Worm (Caenorhabditis elegans): ENCODE data around the gene set-19.
A peak's percentile ranks its signal among the peaks of the same experiment; 100 is the strongest.

set-19 gene

DNA sequence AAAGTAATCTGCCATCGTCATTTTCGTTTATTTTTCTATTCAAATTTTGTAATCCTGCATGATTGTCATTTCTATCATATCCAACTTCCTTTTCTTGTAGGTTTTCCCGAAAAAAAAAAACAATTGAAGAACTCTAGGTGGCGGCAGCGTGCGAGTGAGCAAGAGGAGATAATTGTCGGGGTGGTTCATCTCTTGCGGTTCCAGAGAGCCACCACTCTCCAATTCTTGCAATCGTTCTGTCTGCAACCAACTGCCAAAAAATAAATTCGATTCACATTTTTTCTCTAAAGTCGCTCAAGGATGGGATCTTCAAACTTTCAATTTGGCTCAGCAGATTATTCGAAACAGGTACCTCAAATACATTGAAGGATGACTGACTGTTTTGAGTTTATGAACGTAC, 12.1 kb upstream of the set-19 start, which contains the start of gene W01C8.1:
Gene W01C8.1, plus strand, starts transcription at position 301 of the 400 bp plus-strand sequence.
- TF ChIP-seq med-1 (GFP tag; optimal IDR thresholded peaks at IDR 0.05; ENCODE audit: insufficient read depth): no peak
- no peak for TF ChIP-seq flt-1 (GFP tag; IDR thresholded peaks at IDR 0.05)
- no peak for TF ChIP-seq tab-1 (GFP tag; IDR thresholded peaks at IDR 0.05)
- no peak for TF ChIP-seq ref-1 (GFP tag; conservative IDR thresholded peaks at IDR 0.05)
- no peak for TF ChIP-seq ztf-29 (GFP tag; IDR thresholded peaks at IDR 0.05)

DNA sequence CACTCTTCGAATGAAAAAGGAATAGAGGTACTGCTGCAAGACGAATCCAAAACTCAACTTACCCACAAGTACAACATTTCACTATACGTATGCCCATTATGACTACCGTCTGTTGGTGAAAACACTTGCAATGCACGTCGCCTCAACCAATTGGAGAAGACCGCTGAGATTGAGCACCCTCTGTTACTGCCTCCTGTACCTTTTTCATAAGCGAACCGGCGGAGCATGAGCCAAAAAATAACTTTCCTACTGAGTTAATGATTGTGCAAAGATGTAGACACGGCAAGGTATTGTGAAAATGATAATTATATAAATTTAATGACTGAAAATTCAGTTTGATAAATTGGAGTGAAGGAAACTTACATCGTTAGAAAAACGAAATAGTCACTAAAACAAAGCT, 9.1 kb upstream of the set-19 start:
- TF ChIP-seq flt-1 (GFP tag; IDR thresholded peaks at IDR 0.05) (no peak), ref-1 (GFP tag; conservative IDR thresholded peaks at IDR 0.05) (no peak), med-1 (GFP tag; optimal IDR thresholded peaks at IDR 0.05; ENCODE audit: insufficient read depth) (no peak), ztf-23 (GFP tag; IDR thresholded peaks at IDR 0.05) (no peak), ztf-29 (GFP tag; IDR thresholded peaks at IDR 0.05) (no peak), klf-2 (GFP tag; conservative IDR thresholded peaks at IDR 0.05) (no peak), tab-1 (GFP tag; IDR thresholded peaks at IDR 0.05) (no peak), cog-1 (tag; optimal IDR thresholded peaks at IDR 0.05) (no peak), T22C8.4 (GFP tag; IDR thresholded peaks at IDR 0.05) (no peak)

DNA sequence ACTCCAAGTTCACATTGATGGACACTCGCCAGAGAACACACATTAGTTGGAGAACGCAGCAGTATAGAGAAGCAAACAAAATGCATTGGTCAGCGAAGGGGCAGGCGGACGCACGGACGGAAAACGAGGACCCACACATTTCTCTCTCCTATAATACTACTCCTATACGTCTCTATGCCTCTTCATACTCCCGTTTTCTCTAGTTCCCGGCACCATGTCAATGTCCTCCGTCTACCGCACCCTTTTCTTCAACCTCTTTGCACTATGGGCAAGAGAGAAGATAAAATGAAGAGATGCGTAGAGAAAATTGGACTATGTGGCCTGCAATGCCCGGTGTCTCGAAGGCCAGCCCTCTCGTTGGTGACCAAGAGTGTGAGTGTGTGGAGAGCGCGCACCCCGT, 6.0 kb upstream of the set-19 start, which contains the start of gene set-20:
Gene set-20, minus strand, starts transcription at position 94 of the 400 bp plus-strand sequence.
- peak; percentile 87 for TF ChIP-seq cog-1 (tag; optimal IDR thresholded peaks at IDR 0.05)
- TF ChIP-seq T22C8.4 (GFP tag; IDR thresholded peaks at IDR 0.05): no peak
- TF ChIP-seq ref-1 (GFP tag; conservative IDR thresholded peaks at IDR 0.05): no peak
- peak; percentile 69 for TF ChIP-seq flt-1 (GFP tag; IDR thresholded peaks at IDR 0.05)
- no peak for TF ChIP-seq klf-2 (GFP tag; conservative IDR thresholded peaks at IDR 0.05)
- no peak for TF ChIP-seq ztf-29 (GFP tag; IDR thresholded peaks at IDR 0.05)
- no peak for TF ChIP-seq ztf-23 (GFP tag; IDR thresholded peaks at IDR 0.05)
- TF ChIP-seq tab-1 (GFP tag; IDR thresholded peaks at IDR 0.05): no peak

ce11 chrX:5672615-5673014, 7.4 kb downstream of the set-19 start:
- no peak for TF ChIP-seq ztf-23 (GFP tag; IDR thresholded peaks at IDR 0.05)
- TF ChIP-seq ref-1 (GFP tag; conservative IDR thresholded peaks at IDR 0.05): no peak
- no peak for TF ChIP-seq cog-1 (tag; optimal IDR thresholded peaks at IDR 0.05)
- TF ChIP-seq flt-1 (GFP tag; IDR thresholded peaks at IDR 0.05): no peak
- no peak for TF ChIP-seq ztf-29 (GFP tag; IDR thresholded peaks at IDR 0.05)
- no peak for TF ChIP-seq tab-1 (GFP tag; IDR thresholded peaks at IDR 0.05)
- no peak for TF ChIP-seq klf-2 (GFP tag; conservative IDR thresholded peaks at IDR 0.05)

- TF ChIP-seq ztf-29 (GFP tag; IDR thresholded peaks at IDR 0.05) (no peak), T22C8.4 (GFP tag; IDR thresholded peaks at IDR 0.05) (no peak), med-1 (GFP tag; optimal IDR thresholded peaks at IDR 0.05; ENCODE audit: insufficient read depth) (no peak), ref-1 (GFP tag; conservative IDR thresholded peaks at IDR 0.05) (no peak), cog-1 (tag; optimal IDR thresholded peaks at IDR 0.05) (no peak), ztf-23 (GFP tag; IDR thresholded peaks at IDR 0.05) (no peak), tab-1 (GFP tag; IDR thresholded peaks at IDR 0.05) (no peak), flt-1 (GFP tag; IDR thresholded peaks at IDR 0.05) (no peak), klf-2 (GFP tag; conservative IDR thresholded peaks at IDR 0.05) (no peak)
Observed at ce11 chrX:5670829-5671228, 9.2 kb downstream of the set-19 start.

- no peak for TF ChIP-seq cog-1 (tag; optimal IDR thresholded peaks at IDR 0.05)
- TF ChIP-seq ref-1 (GFP tag; conservative IDR thresholded peaks at IDR 0.05): no peak
- TF ChIP-seq klf-2 (GFP tag; conservative IDR thresholded peaks at IDR 0.05): no peak
- no peak for TF ChIP-seq med-1 (GFP tag; optimal IDR thresholded peaks at IDR 0.05; ENCODE audit: insufficient read depth)
- no peak for TF ChIP-seq tab-1 (GFP tag; IDR thresholded peaks at IDR 0.05)
- TF ChIP-seq ztf-23 (GFP tag; IDR thresholded peaks at IDR 0.05): no peak
- TF ChIP-seq flt-1 (GFP tag; IDR thresholded peaks at IDR 0.05): no peak
Observed at ce11 chrX:5669733-5670132, 10.3 kb downstream of the set-19 start.

DNA sequence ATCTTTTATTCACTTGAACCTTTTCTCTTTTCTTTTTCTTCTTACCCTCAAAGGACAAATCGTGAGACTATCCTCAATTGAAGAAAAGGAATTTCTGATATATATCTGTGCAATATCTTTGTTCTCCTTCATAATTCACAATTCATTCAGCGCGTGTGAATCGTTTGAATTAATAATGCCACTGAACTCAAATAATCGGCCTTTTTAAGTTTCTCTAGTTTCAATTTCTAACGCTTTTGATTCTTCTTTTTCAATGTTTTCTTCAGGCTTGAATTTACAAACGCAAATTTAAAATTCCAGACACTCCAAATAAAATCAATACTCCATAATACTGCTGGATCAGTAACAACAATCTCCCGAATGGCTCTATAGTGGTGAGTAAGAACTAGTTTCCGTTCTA, 16.5 kb downstream of the set-19 start, which contains the start of gene egl-13:
Gene egl-13, plus strand, starts transcription at position 301 of the 400 bp plus-strand sequence.
- no peak for TF ChIP-seq flt-1 (GFP tag; IDR thresholded peaks at IDR 0.05)
- no peak for TF ChIP-seq ztf-23 (GFP tag; IDR thresholded peaks at IDR 0.05)
- no peak for TF ChIP-seq cog-1 (tag; optimal IDR thresholded peaks at IDR 0.05)
- no peak for TF ChIP-seq ref-1 (GFP tag; conservative IDR thresholded peaks at IDR 0.05)

DNA sequence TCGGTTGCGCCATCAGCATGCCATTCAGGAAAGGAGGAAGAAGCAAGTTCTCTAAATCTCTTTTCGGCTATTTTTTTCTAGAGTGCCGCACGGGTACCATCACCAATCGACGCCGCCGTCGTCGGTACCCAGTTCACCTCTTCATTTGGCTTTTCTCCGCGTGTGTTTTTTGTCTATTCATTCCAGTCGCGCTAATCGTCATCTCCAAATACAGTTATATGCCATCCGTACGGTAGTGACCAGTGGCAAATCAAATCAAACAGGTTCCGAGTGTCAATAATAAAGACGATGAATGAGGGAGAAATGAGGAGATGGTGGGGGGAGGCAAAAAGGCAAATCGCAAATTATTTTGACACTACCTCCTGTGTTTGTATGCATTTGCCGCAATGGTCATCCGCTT, 18.8 kb downstream of the set-19 start:
- TF ChIP-seq flt-1 (GFP tag; IDR thresholded peaks at IDR 0.05) (no peak), ztf-23 (GFP tag; IDR thresholded peaks at IDR 0.05) (no peak), cog-1 (tag; optimal IDR thresholded peaks at IDR 0.05) (no peak)

DNA sequence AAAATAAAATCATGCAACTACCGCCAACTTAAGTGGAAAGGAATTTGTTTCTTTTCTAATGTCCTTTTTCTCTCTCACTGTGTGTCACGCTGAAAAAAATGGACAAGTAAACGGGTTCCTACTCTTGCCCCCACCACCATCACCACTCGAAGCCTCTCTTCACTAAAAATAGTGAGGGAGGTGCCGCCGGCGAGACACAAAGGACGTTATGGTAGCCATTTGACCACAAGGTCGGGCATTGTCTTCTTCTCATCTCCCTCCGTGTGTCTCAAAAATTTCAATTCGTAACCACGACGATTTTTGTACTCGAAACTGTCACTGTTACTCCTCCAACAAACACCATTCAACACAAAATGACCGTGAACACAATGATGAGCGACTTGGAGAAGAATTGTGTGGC, 20.4 kb downstream of the set-19 start, which contains the start of gene T22B7.22:
Gene T22B7.22, plus strand, starts transcription at position 354 of the 400 bp plus-strand sequence.
- TF ChIP-seq tab-1 (GFP tag; IDR thresholded peaks at IDR 0.05) (no peak), ztf-23 (GFP tag; IDR thresholded peaks at IDR 0.05) (no peak), T22C8.4 (GFP tag; IDR thresholded peaks at IDR 0.05) (no peak), klf-2 (GFP tag; conservative IDR thresholded peaks at IDR 0.05) (no peak), ztf-29 (GFP tag; IDR thresholded peaks at IDR 0.05) (no peak), ref-1 (GFP tag; conservative IDR thresholded peaks at IDR 0.05) (no peak)

ce11 chrX:5655601-5656000, 24.4 kb downstream of the set-19 start:
- no peak for TF ChIP-seq cog-1 (tag; optimal IDR thresholded peaks at IDR 0.05)
- no peak for TF ChIP-seq flt-1 (GFP tag; IDR thresholded peaks at IDR 0.05)
- TF ChIP-seq klf-2 (GFP tag; conservative IDR thresholded peaks at IDR 0.05): no peak

DNA sequence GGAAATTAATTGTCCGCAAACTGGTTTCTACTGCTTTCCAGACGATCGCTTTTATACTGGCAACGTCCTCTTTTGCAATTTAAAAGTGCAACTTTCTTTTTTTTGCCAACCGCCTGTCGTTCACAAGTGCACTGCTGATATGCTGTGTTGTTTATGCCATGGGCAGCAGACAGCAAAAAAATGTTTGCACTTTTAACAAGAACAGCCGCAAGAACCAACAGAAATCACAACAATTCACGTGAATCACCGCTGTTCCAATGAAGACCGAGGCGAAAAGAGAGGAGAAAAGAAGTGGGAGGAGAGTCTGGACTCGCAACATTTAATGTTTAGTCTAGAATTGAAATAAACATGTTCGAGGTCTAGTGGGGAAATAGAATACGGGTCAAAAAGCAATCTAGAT, 26.2 kb downstream of the set-19 start, which contains the start of gene T22B7.7:
Gene T22B7.7, minus strand, starts transcription at position 262 of the 400 bp plus-strand sequence.
- no peak for TF ChIP-seq med-1 (GFP tag; optimal IDR thresholded peaks at IDR 0.05; ENCODE audit: insufficient read depth)
- no peak for TF ChIP-seq ref-1 (GFP tag; conservative IDR thresholded peaks at IDR 0.05)
- TF ChIP-seq ztf-23 (GFP tag; IDR thresholded peaks at IDR 0.05): no peak
- TF ChIP-seq ztf-29 (GFP tag; IDR thresholded peaks at IDR 0.05): no peak
- TF ChIP-seq flt-1 (GFP tag; IDR thresholded peaks at IDR 0.05): no peak
- no peak for TF ChIP-seq T22C8.4 (GFP tag; IDR thresholded peaks at IDR 0.05)
- TF ChIP-seq cog-1 (tag; optimal IDR thresholded peaks at IDR 0.05): no peak
- no peak for TF ChIP-seq tab-1 (GFP tag; IDR thresholded peaks at IDR 0.05)
- no peak for TF ChIP-seq klf-2 (GFP tag; conservative IDR thresholded peaks at IDR 0.05)

Data from whole organism, midembryonic.